Fruit fly (Drosophila melanogaster) whole organism, embryonic: ENCODE measurements around the gene Spec2.
A peak's percentile ranks its signal among the peaks of the same experiment; 100 is the strongest.

Experiments
- Atf-2 ChIP-seq: fragments of 200-800 bp; sonication (Bioruptor generic); optimal IDR thresholded peaks from 2 replicates; lab custom pipeline; 2016; ENCODE audit warnings: missing biosample characterization, missing genetic modification characterization
- Atf6 ChIP-seq: fragments of 200-800 bp; sonication (Bioruptor generic); IDR thresholded peaks from 2 replicates; pipeline ENCODE4 v1.3.6; 2022; ENCODE audit warnings: missing biosample characterization, missing genetic modification characterization
- BtbVII ChIP-seq: fragments of 200-800 bp; sonication (Bioruptor generic); optimal IDR thresholded peaks from 3 replicates; lab custom pipeline; 2017; ENCODE audit warnings: missing biosample characterization, mild to moderate bottlenecking, missing genetic modification characterization
- CG11398 ChIP-seq: fragments of 200-800 bp; sonication (Bioruptor generic); optimal IDR thresholded peaks from 2 replicates; lab custom pipeline; 2016; ENCODE audit warnings: missing biosample characterization, missing genetic modification characterization
- CG11504 ChIP-seq: fragments of 200-800 bp; sonication (Bioruptor generic); optimal IDR thresholded peaks from 3 replicates; lab custom pipeline; 2019; ENCODE audit warnings: missing biosample characterization, mild to moderate bottlenecking, missing genetic modification characterization, moderate library complexity
- CG14710 ChIP-seq: fragments of 200-800 bp; sonication (Bioruptor generic); optimal IDR thresholded peaks from 3 replicates; lab custom pipeline; 2019; ENCODE audit warnings: missing biosample characterization, mild to moderate bottlenecking, missing genetic modification characterization, moderate library complexity
- CG15073 ChIP-seq: fragments of 200-800 bp; sonication (Bioruptor generic); optimal IDR thresholded peaks from 2 replicates; lab custom pipeline; 2016; ENCODE audit warnings: missing biosample characterization, missing genetic modification characterization
- CG16813 ChIP-seq: fragments of 200-800 bp; sonication (Bioruptor generic); IDR thresholded peaks from 3 replicates; pipeline ENCODE4 v1.3.6; 2022; ENCODE audit warnings: missing biosample characterization, missing genetic modification characterization; ENCODE audit not compliant: partially characterized antibody
- CG17802 ChIP-seq: fragments of 200-800 bp; sonication (Bioruptor generic); optimal IDR thresholded peaks from 2 replicates; lab custom pipeline; 2018; ENCODE audit warnings: missing biosample characterization, mild to moderate bottlenecking, missing genetic modification characterization, moderate library complexity
- CG2120 ChIP-seq: fragments of 200-800 bp; sonication (Bioruptor generic); optimal IDR thresholded peaks from 3 replicates; lab custom pipeline; 2016; ENCODE audit warnings: missing biosample characterization, missing genetic modification characterization
- CG2199 ChIP-seq: fragments of 200-800 bp; sonication (Bioruptor generic); IDR thresholded peaks from 3 replicates; pipeline ENCODE4 v1.3.6; 2022; ENCODE audit warnings: missing biosample characterization, missing genetic modification characterization
- CG30020 ChIP-seq: fragments of 200-800 bp; optimal IDR thresholded peaks from 2 replicates; lab custom pipeline; 2019; ENCODE audit warnings: missing biosample characterization, mild to moderate bottlenecking, missing genetic modification characterization, moderate library complexity
- CG31365 ChIP-seq: fragments of 200-800 bp; sonication (Bioruptor generic); optimal IDR thresholded peaks from 2 replicates; lab custom pipeline; 2018; ENCODE audit warnings: missing biosample characterization, mild to moderate bottlenecking, missing genetic modification characterization
- CG33557 ChIP-seq: fragments of 200-800 bp; sonication (Bioruptor generic); optimal IDR thresholded peaks from 2 replicates; lab custom pipeline; 2019; ENCODE audit warnings: missing biosample characterization, mild to moderate bottlenecking, missing genetic modification characterization, moderate library complexity
- CG4360 ChIP-seq: fragments of 200-800 bp; sonication (Bioruptor generic); IDR thresholded peaks from 2 replicates; pipeline ENCODE4 v1.3.6; 2022; ENCODE audit warnings: missing biosample characterization, missing genetic modification characterization
- CG4617 ChIP-seq: fragments of 200-800 bp; sonication (Bioruptor generic); optimal IDR thresholded peaks from 3 replicates; lab custom pipeline; 2016; ENCODE audit warnings: missing biosample characterization, missing genetic modification characterization, borderline replicate concordance
- CG6683 ChIP-seq: fragments of 200-800 bp; sonication (Bioruptor generic); optimal IDR thresholded peaks from 2 replicates; lab custom pipeline; 2017; ENCODE audit warnings: missing biosample characterization, mild to moderate bottlenecking, missing genetic modification characterization, missing genetic modification reagents
- CG6854 ChIP-seq: fragments of 200-800 bp; sonication (Bioruptor generic); optimal IDR thresholded peaks from 3 replicates; lab custom pipeline; 2017; ENCODE audit warnings: missing biosample characterization, mild to moderate bottlenecking, missing genetic modification characterization
- CG8290 ChIP-seq, 3 experiments: fragments of 200-800 bp; sonication (Bioruptor generic); optimal IDR thresholded peaks; 2 replicates each; lab custom pipeline; 2016 to 2019; ENCODE audit warnings: missing biosample characterization in 3 of 3, missing genetic modification characterization in 3 of 3, mild to moderate bottlenecking in 2 of 3, moderate library complexity in 1 of 3
- CG8388 ChIP-seq: fragments of 200-800 bp; sonication (Bioruptor generic); optimal IDR thresholded peaks from 2 replicates; lab custom pipeline; 2019; ENCODE audit warnings: missing biosample characterization, mild to moderate bottlenecking, missing genetic modification characterization, moderate library complexity
- Dp ChIP-seq: fragments of 200-800 bp; sonication (Bioruptor generic); optimal IDR thresholded peaks from 2 replicates; lab custom pipeline; 2018; ENCODE audit warnings: missing biosample characterization, mild to moderate bottlenecking, missing genetic modification characterization, moderate library complexity
- H2.0 ChIP-seq: fragments of 200-800 bp; sonication (Bioruptor generic); IDR thresholded peaks from 2 replicates; pipeline ENCODE4 v1.3.6; 2022; ENCODE audit warnings: missing biosample characterization, missing genetic modification characterization
- HHEX ChIP-seq: fragments of 200-800 bp; sonication (Bioruptor generic); optimal IDR thresholded peaks from 3 replicates; lab custom pipeline; 2017; ENCODE audit warnings: missing biosample characterization, mild to moderate bottlenecking, missing genetic modification characterization, missing genetic modification reagents
- HmgD ChIP-seq: fragments of 200-800 bp; sonication (Bioruptor generic); optimal IDR thresholded peaks from 3 replicates; lab custom pipeline; 2016; ENCODE audit warnings: missing biosample characterization, missing genetic modification characterization
- Max ChIP-seq: fragments of 200-800 bp; sonication (Bioruptor generic); optimal IDR thresholded peaks from 2 replicates; lab custom pipeline; 2016; ENCODE audit warnings: missing biosample characterization, mild to moderate bottlenecking, missing genetic modification characterization
- Oli ChIP-seq: fragments of 200-800 bp; sonication (Bioruptor generic); optimal IDR thresholded peaks from 2 replicates; lab custom pipeline; 2018; ENCODE audit warnings: missing biosample characterization, mild to moderate bottlenecking, missing genetic modification characterization, moderate library complexity
- Optix ChIP-seq: fragments of 200-800 bp; sonication (Bioruptor generic); IDR thresholded peaks from 3 replicates; pipeline ENCODE4 v1.3.6; 2022; ENCODE audit warnings: missing biosample characterization, missing genetic modification characterization
- Scr ChIP-seq: fragments of 200-800 bp; sonication (Bioruptor generic); IDR thresholded peaks from 2 replicates; pipeline ENCODE4 v1.3.6; 2022; ENCODE audit warnings: missing biosample characterization, missing genetic modification characterization; ENCODE audit not compliant: partially characterized antibody
- Stat92E ChIP-seq, 3 experiments: fragments of >200 bp in 2 of 3; fragments of 200-800 bp in 1 of 3; sonication (Bioruptor generic) in 1 of 3; optimal IDR thresholded peaks; 2 replicates each; lab custom pipeline; 2017 to 2019; ENCODE audit warnings: missing biosample characterization in 3 of 3, missing genetic modification characterization in 3 of 3, mild to moderate bottlenecking in 1 of 3, moderate library complexity in 1 of 3
- Trl ChIP-seq, 3 experiments: fragments of >200 bp in 2 of 3; fragments of 200-800 bp in 1 of 3; sonication (Bioruptor generic) in 1 of 3; optimal IDR thresholded peaks; 2 replicates in 1 of 3; 3 replicates in 2 of 3; lab custom pipeline; 2016 to 2017; ENCODE audit warnings: missing biosample characterization in 1 of 3, missing genetic modification characterization in 1 of 3
- ci ChIP-seq: fragments of 200-800 bp; sonication (Bioruptor generic); IDR thresholded peaks from 3 replicates; pipeline ENCODE4 v1.3.6; 2022; ENCODE audit warnings: missing biosample characterization, missing genetic modification characterization
- croc ChIP-seq: fragments of 200-800 bp; sonication (Bioruptor generic); conservative IDR thresholded peaks from 3 replicates; pipeline ENCODE4 v1.3.6; 2022; ENCODE audit warnings: missing biosample characterization, missing genetic modification characterization
- dimm ChIP-seq: fragments of 200-800 bp; sonication (Bioruptor generic); IDR thresholded peaks from 2 replicates; pipeline ENCODE4 v1.3.6; 2022; ENCODE audit warnings: missing biosample characterization, missing genetic modification characterization
- gro ChIP-seq: fragments of 200-800 bp; sonication (Bioruptor generic); optimal IDR thresholded peaks from 2 replicates; lab custom pipeline; 2016; ENCODE audit warnings: missing biosample characterization, missing genetic modification characterization
- klu ChIP-seq: fragments of 200-800 bp; sonication (Bioruptor generic); IDR thresholded peaks from 2 replicates; pipeline ENCODE4 v1.3.6; 2022; ENCODE audit warnings: missing biosample characterization, missing genetic modification characterization
- lola ChIP-seq, 3 experiments: fragments of >200 bp in 2 of 3; fragments of 200-800 bp in 1 of 3; sonication (Bioruptor generic) in 1 of 3; optimal IDR thresholded peaks; 2 replicates each; lab custom pipeline; 2017 to 2019; ENCODE audit warnings: missing biosample characterization in 3 of 3, missing genetic modification characterization in 3 of 3, mild to moderate bottlenecking in 1 of 3, moderate library complexity in 1 of 3
- nmo ChIP-seq: fragments of 200-800 bp; sonication (Bioruptor generic); optimal IDR thresholded peaks from 2 replicates; lab custom pipeline; 2018; ENCODE audit warnings: missing biosample characterization, mild to moderate bottlenecking, missing genetic modification characterization, moderate library complexity
- otp ChIP-seq: fragments of 200-800 bp; sonication (Bioruptor generic); IDR thresholded peaks from 3 replicates; pipeline ENCODE4, ENCODE4 v1.3.6; 2022; ENCODE audit warnings: missing biosample characterization, missing genetic modification characterization
- trem ChIP-seq: fragments of 200-800 bp; optimal IDR thresholded peaks from 3 replicates; lab custom pipeline; 2019; ENCODE audit warnings: missing biosample characterization, mild to moderate bottlenecking, missing genetic modification characterization, moderate library complexity
- wek ChIP-seq: fragments of 200-800 bp; sonication (Bioruptor generic); optimal IDR thresholded peaks from 3 replicates; lab custom pipeline; 2018; ENCODE audit warnings: missing biosample characterization, mild to moderate bottlenecking, missing genetic modification characterization, moderate library complexity
- zfh1 ChIP-seq: fragments of 200-800 bp; sonication (Bioruptor generic); IDR thresholded peaks from 3 replicates; pipeline ENCODE4 v1.3.6; 2022; ENCODE audit warnings: missing biosample characterization, missing genetic modification characterization

Gene Spec2

DNA sequence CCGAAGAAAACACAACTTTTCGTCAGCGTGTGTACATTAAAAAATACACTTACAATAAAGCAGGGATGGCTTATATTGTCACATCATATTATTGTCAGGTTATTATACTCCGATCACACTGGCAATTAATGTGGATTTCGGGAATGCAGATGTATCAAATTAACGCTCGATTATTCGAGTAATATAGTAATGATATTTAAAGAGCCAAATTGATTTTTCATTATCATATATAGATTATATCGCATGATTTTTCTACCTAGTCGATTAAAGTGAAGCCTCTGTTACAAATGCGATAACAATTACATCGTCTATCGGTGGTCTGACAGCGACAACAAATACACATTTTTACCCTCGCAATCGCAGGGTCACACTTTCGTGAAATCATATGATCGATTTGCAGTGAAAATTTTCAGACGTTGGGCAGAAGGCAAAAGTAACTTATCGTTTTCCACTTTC lies 32.5 kb downstream of the Spec2 start, which contains the start of the genes noi and Vha26 (continued):
- peak; percentile 73 for TF ChIP-seq CG16813 (GFP tag; lab: Robert Waterston, UW)
- peak; percentile 91 for TF ChIP-seq trem (tag; lab: Kevin White, UChicago)
- no peak; the same call in 2 of the 3 replicates for TF ChIP-seq zfh1
- no peak for TF ChIP-seq HHEX (GFP tag; lab: Kevin White, UChicago)
- no peak for TF ChIP-seq dimm (GFP tag; lab: Robert Waterston, UW)
- peak; percentile 54 for TF ChIP-seq CG8290 (GFP tag; optimal IDR thresholded peaks at IDR 0.05; lab: Kevin White, UChicago)
- peak in 1 of 2 experiments; percentile 28 for TF ChIP-seq CG8290 (tag; optimal IDR thresholded peaks at IDR 0.05; lab: Kevin White, UChicago)
- TF ChIP-seq CG15073 (GFP tag; lab: Kevin White, UChicago): no peak
- TF ChIP-seq CG31365 (tag; lab: Kevin White, UChicago): no peak
- TF ChIP-seq gro (GFP tag; lab: Kevin White, UChicago): no peak
- TF ChIP-seq CG11504 (tag; lab: Kevin White, UChicago): no peak
- TF ChIP-seq ci (GFP tag; lab: Robert Waterston, UW): peak; percentile 23; the same call in 1 of the 3 replicates
- TF ChIP-seq BtbVII (GFP tag; lab: Kevin White, UChicago): no peak
- TF ChIP-seq nmo: peak; percentile 87
- no peak for TF ChIP-seq CG6683 (GFP tag; lab: Kevin White, UChicago)
- TF ChIP-seq Trl (optimal IDR thresholded peaks at IDR 0.05; lab: Kevin White, UChicago): no peak
- TF ChIP-seq Trl (GFP tag; optimal IDR thresholded peaks at IDR 0.05; lab: Kevin White, UChicago): no peak
- TF ChIP-seq lola (GFP tag; optimal IDR thresholded peaks at IDR 0.05; lab: Kevin White, UChicago): peak in 2 of 3 experiments; percentile 45 to 100
- TF ChIP-seq HmgD (GFP tag; lab: Kevin White, UChicago): no peak
- no peak for TF ChIP-seq H2.0 (GFP tag; lab: Robert Waterston, UW)
- peak in 1 of 3 experiments; percentile 50 for TF ChIP-seq Stat92E (GFP tag; optimal IDR thresholded peaks at IDR 0.05; lab: Kevin White, UChicago)
- no peak for TF ChIP-seq CG6854 (GFP tag; lab: Kevin White, UChicago)
- no peak for TF ChIP-seq Atf6 (GFP tag; lab: Robert Waterston, UW)
- peak; percentile 99 for TF ChIP-seq CG14710 (tag; lab: Kevin White, UChicago)
- TF ChIP-seq CG8388 (GFP tag; lab: Kevin White, UChicago): no peak
- TF ChIP-seq Oli (tag; lab: Kevin White, UChicago): no peak
- no peak for TF ChIP-seq CG33557
- peak; percentile 41 for TF ChIP-seq Max (GFP tag; lab: Kevin White, UChicago)
- TF ChIP-seq CG11398 (GFP tag; lab: Kevin White, UChicago): no peak
- peak; percentile 53 for TF ChIP-seq CG4617 (GFP tag; lab: Kevin White, UChicago)

- no peak for TF ChIP-seq Optix
- TF ChIP-seq CG2120: no peak
- TF ChIP-seq Dp (GFP tag; lab: Kevin White, UChicago): peak; percentile 10
- TF ChIP-seq klu: no peak
- TF ChIP-seq CG17802 (tag; lab: Kevin White, UChicago): peak; percentile 40
- peak; percentile 25 for TF ChIP-seq CG30020
- peak; percentile 28 for TF ChIP-seq wek (GFP tag; lab: Kevin White, UChicago)
- TF ChIP-seq CG4360 (GFP tag; lab: Robert Waterston, UW): no peak
- TF ChIP-seq Atf-2 (GFP tag; lab: Kevin White, UChicago): no peak
- TF ChIP-seq Scr (GFP tag; lab: Robert Waterston, UW): peak; percentile 36; the same call in 1 of the 2 replicates
- TF ChIP-seq CG2199 (GFP tag; lab: Robert Waterston, UW): no peak
- TF ChIP-seq croc (GFP tag; lab: Robert Waterston, UW): no peak
- TF ChIP-seq CG14710 (tag; lab: Kevin White, UChicago): peak; percentile 24
- no peak for TF ChIP-seq otp
- TF ChIP-seq, all 482 proteins: peak for 6
Observed at dm6 chr3R:5588573-5588972, 35.4 kb downstream of the Spec2 start, which contains the start of gene PolZ2. PolZ2 (plus strand) TSS chr3R:5588873.
